Fruit fly (Drosophila melanogaster): ENCODE measurements around the gene RagA-B.
A peak's percentile ranks its signal among the peaks of the same experiment; 100 is the strongest.

RagA-B gene

dm6 chr3R:9031797-9032418 lies 47.8 kb upstream of the RagA-B start (continued):
- TF ChIP-seq CG6791 (GFP tag; IDR thresholded peaks at IDR 0.05; ENCODE audit: partially characterized antibody) (no peak), CG12391 (tag; optimal IDR thresholded peaks at IDR 0.05) (peak; percentile 89), CG2129 (GFP tag; IDR thresholded peaks at IDR 0.05; ENCODE audit: partially characterized antibody) (no peak), CG4282 (GFP tag; optimal IDR thresholded peaks at IDR 0.05) (peak; percentile 52), psq (GFP tag; optimal IDR thresholded peaks at IDR 0.05) (peak; percentile 60), Sry-δ (GFP tag; optimal IDR thresholded peaks at IDR 0.05) (peak; percentile 49), chif (GFP tag; optimal IDR thresholded peaks at IDR 0.05) (peak; percentile 76 to 85), CG13123 (GFP tag; optimal IDR thresholded peaks at IDR 0.05) (peak; percentile 68), Atf6 (GFP tag; IDR thresholded peaks at IDR 0.05) (peak; percentile 90), Lim3 (GFP tag; IDR thresholded peaks at IDR 0.05) (peak; percentile 83), jigr1 (GFP tag; IDR thresholded peaks at IDR 0.05) (peak; percentile 66; the same call in 1 of the 3 replicates), CG7271 (tag; optimal IDR thresholded peaks at IDR 0.05) (peak; percentile 33), crp (GFP tag; optimal IDR thresholded peaks at IDR 0.05) (peak; percentile 13 to 41), Hr3 (GFP tag; optimal IDR thresholded peaks at IDR 0.05) (peak; percentile 82), Xrp1 (GFP tag; IDR thresholded peaks at IDR 0.05) (peak; percentile 91), Mes4 (GFP tag; optimal IDR thresholded peaks at IDR 0.05) (peak; percentile 65), zen (tag; optimal IDR thresholded peaks at IDR 0.05) (peak; percentile 65), Jarid2 (GFP tag; optimal IDR thresholded peaks at IDR 0.05) (peak; percentile 52), CG9817 (tag; optimal IDR thresholded peaks at IDR 0.05) (peak; percentile 73), unpg (GFP tag; optimal IDR thresholded peaks at IDR 0.05) (peak; percentile 91), CG1647 (GFP tag; optimal IDR thresholded peaks at IDR 0.05) (peak; percentile 88), luna (GFP tag; optimal IDR thresholded peaks at IDR 0.05) (peak; percentile 42), Kr (GFP tag; optimal IDR thresholded peaks at IDR 0.05) (peak; percentile 20), cwo (GFP tag; optimal IDR thresholded peaks at IDR 0.05) (peak; percentile 83), ab (GFP tag; optimal IDR thresholded peaks at IDR 0.05) (no peak), sima (GFP tag; optimal IDR thresholded peaks at IDR 0.05) (peak; percentile 8), BtbVII (GFP tag; optimal IDR thresholded peaks at IDR 0.05) (peak; percentile 85), GATAe (GFP tag; conservative IDR thresholded peaks at IDR 0.05) (peak; percentile 30; the same call in 1 of the 2 replicates), CG17568 (GFP tag; optimal IDR thresholded peaks at IDR 0.05) (peak; percentile 85), Lpt (GFP tag; optimal IDR thresholded peaks at IDR 0.05) (no peak), ci (GFP tag; IDR thresholded peaks at IDR 0.05) (peak; percentile 97), Asciz (GFP tag; optimal IDR thresholded peaks at IDR 0.05) (peak; percentile 87), zf30C (GFP tag; optimal IDR thresholded peaks at IDR 0.05) (no peak), Ssrp (tag; optimal IDR thresholded peaks at IDR 0.05) (peak; percentile 82), CG12769 (tag; optimal IDR thresholded peaks at IDR 0.05) (peak; percentile 83), ham (GFP tag; IDR thresholded peaks at IDR 0.05) (no peak), CG6689 (GFP tag; IDR thresholded peaks at IDR 0.05) (peak; percentile 89), CG7928 (GFP tag; optimal IDR thresholded peaks at IDR 0.05) (peak; percentile 63), Hand (GFP tag; optimal IDR thresholded peaks at IDR 0.05) (peak; percentile 55), CG31224 (GFP tag; IDR thresholded peaks at IDR 0.05) (peak; percentile 80), CG2712 (tag; optimal IDR thresholded peaks at IDR 0.05) (peak; percentile 86), pzg (GFP tag; optimal IDR thresholded peaks at IDR 0.05) (peak; percentile 1), pnt (GFP tag; optimal IDR thresholded peaks at IDR 0.05) (peak; percentile 80), danr (GFP tag; IDR thresholded peaks at IDR 0.05) (peak; percentile 80), CG1602 (GFP tag; optimal IDR thresholded peaks at IDR 0.05) (peak; percentile 82), toy (GFP tag; IDR thresholded peaks at IDR 0.05) (peak; percentile 71; the same call in 1 of the 2 replicates), nerfin-2 (GFP tag; IDR thresholded peaks at IDR 0.05; ENCODE audit: partially characterized antibody) (no peak), D (optimal IDR thresholded peaks at IDR 0.05) (peak; percentile 7), D (GFP tag; optimal IDR thresholded peaks at IDR 0.05) (peak; percentile 83), CG14050 (GFP tag; IDR thresholded peaks at IDR 0.05) (peak; percentile 87)
